Worm (Caenorhabditis elegans) whole organism, L1 larva: ENCODE results near the gene clec-179.

Source experiments
- C16A3.4 ChIP-seq: fragments of 150-350 bp; optimal IDR thresholded peaks from 2 replicates; lab custom pipeline; 2014; ENCODE audit warnings: missing biosample characterization, missing genetic modification characterization
- Y116A8C.19 ChIP-seq: sonication (generic microtip); optimal IDR thresholded peaks from 2 replicates; lab custom pipeline; 2016; ENCODE audit warnings: missing compliant biosample characterization, missing genetic modification characterization, borderline replicate concordance
- aha-1 ChIP-seq: fragments of 150-350 bp; optimal IDR thresholded peaks from 2 replicates; lab custom pipeline; 2014; ENCODE audit warnings: missing biosample characterization, missing genetic modification characterization
- ceh-8 ChIP-seq: fragments of 200-800 bp; sonication (Bioruptor generic); optimal IDR thresholded peaks from 2 replicates; lab custom pipeline; 2018; ENCODE audit warnings: mild to moderate bottlenecking, missing genetic modification characterization, moderate library complexity, missing compliant biosample characterization
- ces-1 ChIP-seq: fragments of 150-350 bp; optimal IDR thresholded peaks from 2 replicates; lab custom pipeline; 2014; ENCODE audit warnings: missing biosample characterization, missing genetic modification reagents, missing genetic modification characterization
- efl-1 ChIP-seq, 4 experiments: fragments of 150-350 bp; optimal IDR thresholded peaks in 3 of 4; peaks in 1 of 4; 1 replicate in 1 of 4; 2 replicates in 3 of 4; lab custom pipeline; 2014; ENCODE audit warnings: missing biosample characterization in 2 of 4, missing genetic modification characterization in 2 of 4, missing genetic modification reagents in 2 of 4
- egl-13 ChIP-seq: sonication (generic microtip); optimal IDR thresholded peaks from 2 replicates; lab custom pipeline; 2016; ENCODE audit warnings: missing genotype, missing genetic modification reagents, missing genetic modification characterization, missing compliant biosample characterization
- elt-2 ChIP-seq: sonication (generic microtip); optimal IDR thresholded peaks from 2 replicates; lab custom pipeline; 2016; ENCODE audit warnings: missing genetic modification characterization, mild to moderate bottlenecking, inconsistent platforms, missing compliant biosample characterization, missing genetic modification reagents
- elt-3 ChIP-seq, 6 experiments: fragments of 150-350 bp in 1 of 6; sonication (generic microtip); optimal IDR thresholded peaks; 2 replicates each; lab custom pipeline; 2017 to 2018; ENCODE audit warnings: missing biosample characterization in 6 of 6, missing genetic modification characterization in 6 of 6, inconsistent platforms in 1 of 6
- ets-5 ChIP-seq: fragments of 200-800 bp; sonication (Bioruptor generic); IDR thresholded peaks from 2 replicates; pipeline ENCODE4 v1.3.6; 2022; ENCODE audit warnings: missing genetic modification characterization, missing compliant biosample characterization
- fkh-10 ChIP-seq: sonication (generic microtip); optimal IDR thresholded peaks from 2 replicates; lab custom pipeline; 2017; ENCODE audit warnings: missing biosample characterization, missing genetic modification reagents, missing genetic modification characterization
- fos-1 ChIP-seq: fragments of 150-350 bp; optimal IDR thresholded peaks from 2 replicates; lab custom pipeline; 2014; ENCODE audit warnings: missing biosample characterization, missing genetic modification characterization
- hlh-17 ChIP-seq: fragments of 200-800 bp; sonication (Bioruptor generic); optimal IDR thresholded peaks from 2 replicates; lab custom pipeline; 2018; ENCODE audit warnings: missing genetic modification characterization, mild to moderate bottlenecking, missing compliant biosample characterization, moderate library complexity, borderline replicate concordance
- lin-13 ChIP-seq: fragments of 150-350 bp; optimal IDR thresholded peaks from 2 replicates; lab custom pipeline; 2014; ENCODE audit warnings: missing biosample characterization, missing genetic modification reagents, missing genetic modification characterization
- lin-14 ChIP-seq: fragments of 200-800 bp; sonication (Bioruptor generic); optimal IDR thresholded peaks from 2 replicates; lab custom pipeline; 2018; ENCODE audit warnings: mild to moderate bottlenecking, missing genetic modification characterization, moderate library complexity, missing compliant biosample characterization
- lir-3 ChIP-seq: sonication (generic microtip); optimal IDR thresholded peaks from 2 replicates; lab custom pipeline; 2016; ENCODE audit warnings: mild to moderate bottlenecking, missing genetic modification characterization, moderate library complexity, missing compliant biosample characterization; ENCODE audit not compliant: poor library complexity
- lsy-2 ChIP-seq, 2 experiments: fragments of 150-350 bp; optimal IDR thresholded peaks; 2 replicates each; lab custom pipeline; 2014; ENCODE audit warnings: missing biosample characterization in 2 of 2, missing genetic modification characterization in 2 of 2
- mab-9 ChIP-seq: fragments of 200-800 bp; sonication (Bioruptor generic); IDR thresholded peaks from 2 replicates; pipeline ENCODE4 v1.3.6; 2022; ENCODE audit warnings: missing genetic modification reagents, missing genetic modification characterization, missing compliant biosample characterization
- mdl-1 ChIP-seq, 2 experiments: fragments of 150-350 bp; optimal IDR thresholded peaks; 2 replicates each; lab custom pipeline; 2014 to 2017; ENCODE audit warnings: missing biosample characterization in 2 of 2, missing genetic modification characterization in 2 of 2, inconsistent platforms in 1 of 2
- mep-1 ChIP-seq: fragments of 150-350 bp; optimal IDR thresholded peaks from 2 replicates; lab custom pipeline; 2014; ENCODE audit warnings: missing biosample characterization, missing genetic modification characterization
- nhr-19 ChIP-seq: fragments of 200-800 bp; sonication (Bioruptor generic); conservative IDR thresholded peaks from 2 replicates; pipeline ENCODE4 v1.3.6; 2022; ENCODE audit warnings: missing genetic modification characterization, missing compliant biosample characterization
- nhr-47 ChIP-seq: sonication (generic microtip); optimal IDR thresholded peaks from 2 replicates; lab custom pipeline; 2016; ENCODE audit warnings: mild to moderate bottlenecking, missing genetic modification characterization, moderate library complexity, missing compliant biosample characterization
- nhr-76 ChIP-seq: sonication (generic microtip); optimal IDR thresholded peaks from 2 replicates; lab custom pipeline; 2017; ENCODE audit warnings: missing biosample characterization, missing genetic modification characterization
- pax-3 ChIP-seq: fragments of 200-800 bp; sonication (Bioruptor generic); optimal IDR thresholded peaks from 2 replicates; lab custom pipeline; 2018; ENCODE audit warnings: mild to moderate bottlenecking, missing genetic modification characterization, moderate library complexity, missing compliant biosample characterization
- pqm-1 ChIP-seq: sonication (generic microtip); optimal IDR thresholded peaks from 3 replicates; lab custom pipeline; 2017; ENCODE audit warnings: missing biosample characterization, missing genetic modification characterization
- rnt-1 ChIP-seq: sonication (generic microtip); optimal IDR thresholded peaks from 2 replicates; lab custom pipeline; 2016; ENCODE audit warnings: mild to moderate bottlenecking, missing genetic modification characterization, moderate library complexity, missing compliant biosample characterization
- skn-1 ChIP-seq: fragments of 150-350 bp; optimal IDR thresholded peaks from 2 replicates; lab custom pipeline; 2014; ENCODE audit warnings: missing biosample characterization, missing genetic modification characterization
- snpc-4 ChIP-seq: fragments of 150-350 bp; optimal IDR thresholded peaks from 2 replicates; lab custom pipeline; 2014; ENCODE audit warnings: missing biosample characterization, missing genetic modification characterization
- snu-23 ChIP-seq: sonication (generic microtip); optimal IDR thresholded peaks from 2 replicates; lab custom pipeline; 2016; ENCODE audit warnings: missing genetic modification characterization, missing compliant biosample characterization
- sup-37 ChIP-seq: fragments of 200-800 bp; sonication (Bioruptor generic); optimal IDR thresholded peaks from 2 replicates; lab custom pipeline; 2018; ENCODE audit warnings: mild to moderate bottlenecking, missing genetic modification characterization, missing compliant biosample characterization
- tlp-1 ChIP-seq: fragments of 150-350 bp; optimal IDR thresholded peaks from 2 replicates; lab custom pipeline; 2014; ENCODE audit warnings: missing biosample characterization, missing genetic modification characterization
- unc-62 ChIP-seq: fragments of 150-350 bp; optimal IDR thresholded peaks from 2 replicates; lab custom pipeline; 2014; ENCODE audit warnings: missing biosample characterization, missing genetic modification reagents, missing genetic modification characterization
- zag-1 ChIP-seq: fragments of 150-350 bp; optimal IDR thresholded peaks from 2 replicates; lab custom pipeline; 2014; ENCODE audit warnings: missing biosample characterization, missing genetic modification characterization
- zip-4 ChIP-seq: fragments of 200-800 bp; sonication (Bioruptor generic); optimal IDR thresholded peaks from 2 replicates; lab custom pipeline; 2018; ENCODE audit warnings: mild to moderate bottlenecking, missing genetic modification characterization, moderate library complexity, missing compliant biosample characterization
- ztf-4 ChIP-seq: fragments of 150-350 bp; optimal IDR thresholded peaks from 2 replicates; lab custom pipeline; 2014; ENCODE audit warnings: missing biosample characterization, missing genetic modification characterization

Gene clec-179

DNA sequence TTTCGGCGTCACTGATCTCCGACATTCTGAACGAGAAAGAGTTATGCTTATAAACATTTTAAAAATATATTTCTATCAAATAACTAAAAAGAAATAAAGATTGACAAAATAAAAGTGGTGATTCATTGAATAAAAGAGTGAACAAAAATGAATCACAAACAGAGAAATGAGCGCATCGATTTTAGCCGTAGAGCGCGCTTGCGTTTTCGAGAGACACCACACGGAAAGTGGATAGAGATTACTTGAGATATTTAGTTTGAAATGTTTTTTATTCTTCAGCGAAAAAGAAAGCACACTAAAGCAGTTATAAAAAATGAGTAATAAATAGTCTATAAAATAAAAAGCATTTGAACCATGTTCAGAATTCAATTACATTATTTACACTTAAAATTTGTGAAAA is 45.7 kb upstream of the clec-179 start, which contains the start of gene cap-1 (continued):
- TF ChIP-seq pqm-1 (no peak), Y116A8C.19 (tag; lab: Kevin White, UChicago) (no peak), ztf-4 (no peak), skn-1 (tag; lab: Kevin White, UChicago) (peak; percentile 66)
- TF ChIP-seq, all 84 proteins: peak for 42

ce11 chrIV:7228208-7228607 is 43.7 kb upstream of the clec-179 start, which contains the start of gene D2024.5:
D2024.5 (minus strand) TSS chrIV:7228308.
- TF ChIP-seq mab-9 (GFP tag; lab: Robert Waterston, UW), result no peak

ce11 chrIV:7227072-7227471 is 42.6 kb upstream of the clec-179 start, which contains the start of gene R13A1.10:
R13A1.10 (minus strand) TSS chrIV:7227172.
- TF ChIP-seq nhr-19 (no peak), tlp-1 (tag; lab: Kevin White, UChicago) (no peak), egl-13 (no peak), aha-1 (tag; lab: Kevin White, UChicago) (no peak), elt-2 (tag; lab: Kevin White, UChicago) (no peak), snpc-4 (tag; lab: Kevin White, UChicago) (no peak), ces-1 (GFP tag; lab: Kevin White, UChicago) (no peak), snu-23 (GFP tag; lab: Kevin White, UChicago) (no peak), hlh-17 (no peak), mdl-1 (tag; optimal IDR thresholded peaks at IDR 0.05; lab: Kevin White, UChicago) (no peak), fos-1 (no peak), efl-1 (optimal IDR thresholded peaks at IDR 0.05; lab: Kevin White, UChicago) (no peak), efl-1 (GFP tag; optimal IDR thresholded peaks at IDR 0.05 in 1 of 2; lab: Kevin White, UChicago) (no peak), C16A3.4 (tag; lab: Kevin White, UChicago) (no peak), rnt-1 (tag; lab: Kevin White, UChicago) (no peak)

- TF ChIP-seq fkh-10, result peak; percentile 64
- peak; percentile 22 for TF ChIP-seq lin-14
- no peak for TF ChIP-seq ets-5 (GFP tag; lab: Robert Waterston, UW)
- TF ChIP-seq efl-1 (optimal IDR thresholded peaks at IDR 0.05; lab: Kevin White, UChicago), result no peak
- peak in 1 of 2 experiments; percentile 60 for TF ChIP-seq efl-1 (GFP tag; optimal IDR thresholded peaks at IDR 0.05 in 1 of 2; lab: Kevin White, UChicago)
- TF ChIP-seq, all 84 proteins: peak for 3
Observed at ce11 chrIV:7222088-7222487, 37.6 kb upstream of the clec-179 start.

DNA sequence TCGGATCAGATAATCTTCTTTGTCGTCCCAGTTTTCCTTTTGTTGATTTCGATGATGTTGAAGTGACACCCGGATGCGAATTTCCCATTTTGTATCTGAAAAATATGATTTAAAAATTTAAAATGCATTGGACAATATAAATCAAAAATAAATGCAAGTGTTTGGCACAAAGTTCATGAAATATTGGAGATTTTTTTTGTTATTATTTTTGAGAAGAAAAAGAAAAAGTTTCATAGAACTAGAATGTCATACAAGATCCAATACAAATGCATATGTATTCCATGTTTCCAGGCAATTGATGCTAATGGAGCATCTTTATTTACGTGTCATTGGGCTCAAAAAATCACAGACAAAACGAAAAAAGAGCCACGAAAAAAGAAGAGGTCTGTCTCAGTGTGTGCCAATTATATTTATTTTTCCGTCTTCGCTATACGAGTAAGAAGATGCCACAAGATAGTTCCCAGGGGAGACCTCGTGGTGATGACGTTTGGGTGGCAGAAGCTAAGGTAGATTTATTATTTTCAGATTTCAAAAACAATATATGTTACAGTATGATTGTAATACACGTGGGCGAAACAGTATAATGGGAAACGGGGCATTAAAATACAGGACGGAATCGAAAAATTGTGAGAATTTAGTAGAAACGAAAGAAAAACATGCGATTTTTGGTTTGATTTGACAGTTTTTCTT is 35.0 kb upstream of the clec-179 start, which contains the start of the genes glb-23 and R13A1.1:
TSS of gene glb-23 (minus strand) at position 101 of the 690 bp plus-strand sequence.
TSS of gene R13A1.1 (plus strand) at position 640 of the 690 bp plus-strand sequence.
- TF ChIP-seq elt-3 (tag; optimal IDR thresholded peaks at IDR 0.05; lab: Kevin White, UChicago) (no peak), pax-3 (no peak), elt-2 (tag; lab: Kevin White, UChicago) (no peak), nhr-76 (tag; lab: Kevin White, UChicago) (no peak), unc-62 (GFP tag; lab: Kevin White, UChicago) (no peak), lir-3 (tag; lab: Kevin White, UChicago) (no peak), nhr-47 (no peak), zag-1 (tag; lab: Kevin White, UChicago) (no peak), zip-4 (GFP tag; lab: Kevin White, UChicago) (no peak), ceh-8 (GFP tag; lab: Kevin White, UChicago) (no peak), mep-1 (tag; lab: Kevin White, UChicago) (no peak), sup-37 (no peak), lsy-2 (tag; optimal IDR thresholded peaks at IDR 0.05; lab: Kevin White, UChicago) (no peak), lin-13 (GFP tag; lab: Kevin White, UChicago) (no peak)
